Worm (Caenorhabditis elegans): ENCODE results near the gene T11F9.22.

Gene T11F9.22

DNA sequence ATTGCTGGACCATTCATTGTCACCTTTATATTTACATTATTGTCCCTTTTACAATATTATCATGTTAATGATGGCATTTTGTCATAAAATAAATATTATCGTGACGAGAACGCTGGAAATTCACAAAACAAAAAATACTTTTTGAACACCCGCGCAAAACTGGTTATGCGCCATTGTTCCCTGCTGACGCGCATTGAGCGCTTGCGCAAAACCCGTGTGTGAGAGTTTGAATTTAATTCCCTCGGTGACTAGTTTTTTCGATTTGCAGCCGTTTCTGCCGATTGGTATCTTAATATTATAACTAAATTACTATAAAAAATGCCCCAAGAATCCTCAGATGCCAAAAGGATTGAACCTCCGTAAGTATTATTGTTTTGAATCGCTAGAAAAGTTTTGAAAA, 41.9 kb downstream of the T11F9.22 start, which contains the start of gene pafo-1:
Gene pafo-1, plus strand, starts transcription at position 256 of the 400 bp plus-strand sequence.
- TF ChIP-seq nhr-11 (tag; optimal IDR thresholded peaks at IDR 0.05), result no peak
- peak; percentile 86 for TF ChIP-seq jun-1 (tag; optimal IDR thresholded peaks at IDR 0.05)
- peak; percentile 87 for TF ChIP-seq lin-15B (tag; optimal IDR thresholded peaks at IDR 0.05)
- TF ChIP-seq egl-5 (tag; optimal IDR thresholded peaks at IDR 0.05), result no peak
- peak; percentile 30 for TF ChIP-seq fkh-10 (GFP tag; optimal IDR thresholded peaks at IDR 0.05)
- no peak for TF ChIP-seq fkh-2 (tag; optimal IDR thresholded peaks at IDR 0.05)
- TF ChIP-seq ztf-4 (tag; optimal IDR thresholded peaks at IDR 0.05), result no peak
- TF ChIP-seq nhr-76 (tag; optimal IDR thresholded peaks at IDR 0.05), result no peak
- TF ChIP-seq skn-1 (tag; optimal IDR thresholded peaks at IDR 0.05), result peak; percentile 74
- TF ChIP-seq ceh-28 (tag; optimal IDR thresholded peaks at IDR 0.05), result peak; percentile 61
- TF ChIP-seq tbx-2 (tag; optimal IDR thresholded peaks at IDR 0.05), result peak; percentile 79
- no peak for TF ChIP-seq ZK546.5 (tag; optimal IDR thresholded peaks at IDR 0.05)
- TF ChIP-seq ztf-11 (tag; optimal IDR thresholded peaks at IDR 0.05), result no peak
- TF ChIP-seq pha-4 (tag; optimal IDR thresholded peaks at IDR 0.05), result peak; percentile 90
- no peak for TF ChIP-seq elt-3 (tag; optimal IDR thresholded peaks at IDR 0.05)
- peak; percentile 70 for TF ChIP-seq snpc-4 (tag; optimal IDR thresholded peaks at IDR 0.05)
- no peak for TF ChIP-seq unc-62 (GFP tag; optimal IDR thresholded peaks at IDR 0.05)
- TF ChIP-seq nhr-28 (tag; optimal IDR thresholded peaks at IDR 0.05), result no peak
- peak; percentile 85 for TF ChIP-seq nfya-1 (tag; optimal IDR thresholded peaks at IDR 0.05; ENCODE audit: insufficient read depth)
- peak; percentile 89 for TF ChIP-seq nhr-43 (tag; optimal IDR thresholded peaks at IDR 0.05; ENCODE audit: poor library complexity, severe bottlenecking)
- TF ChIP-seq sea-2 (GFP tag; optimal IDR thresholded peaks at IDR 0.05), result no peak
- peak; percentile 77 for TF ChIP-seq R02D3.7 (tag; optimal IDR thresholded peaks at IDR 0.05)
- TF ChIP-seq nhr-23 (tag; optimal IDR thresholded peaks at IDR 0.05), result peak; percentile 80
- peak; percentile 19 for TF ChIP-seq zag-1 (tag; optimal IDR thresholded peaks at IDR 0.05)
- peak; percentile 67 for TF ChIP-seq ceh-82 (tag; optimal IDR thresholded peaks at IDR 0.05)
- TF ChIP-seq egl-27 (tag; optimal IDR thresholded peaks at IDR 0.05), result peak; percentile 26
- TF ChIP-seq unc-39 (tag; optimal IDR thresholded peaks at IDR 0.05), result no peak
- TF ChIP-seq ceh-9 (tag; optimal IDR thresholded peaks at IDR 0.05), result no peak
- TF ChIP-seq lin-39 (tag; optimal IDR thresholded peaks at IDR 0.05), result peak; percentile 74
- no peak for TF ChIP-seq eor-1 (tag; optimal IDR thresholded peaks at IDR 0.05)
- no peak for TF ChIP-seq mdl-1 (tag; optimal IDR thresholded peaks at IDR 0.05)
- TF ChIP-seq ceh-16 (tag; optimal IDR thresholded peaks at IDR 0.05), result peak; percentile 26
- TF ChIP-seq ama-1 (optimal IDR thresholded peaks at IDR 0.05), result no peak
- TF ChIP-seq pqm-1 (tag; optimal IDR thresholded peaks at IDR 0.05), result peak; percentile 23
- no peak for TF ChIP-seq elt-1 (tag; optimal IDR thresholded peaks at IDR 0.05)
- TF ChIP-seq nhr-237 (tag; optimal IDR thresholded peaks at IDR 0.05), result no peak
- peak; percentile 66 for TF ChIP-seq nhr-25 (tag; optimal IDR thresholded peaks at IDR 0.05)
- peak; percentile 52 for TF ChIP-seq elt-2 (tag; optimal IDR thresholded peaks at IDR 0.05)
- TF ChIP-seq nhr-67 (tag; optimal IDR thresholded peaks at IDR 0.05), result no peak
- TF ChIP-seq daf-12 (tag; optimal IDR thresholded peaks at IDR 0.05), result no peak
- peak; percentile 79 for TF ChIP-seq lsy-12 (tag; optimal IDR thresholded peaks at IDR 0.05)
- no peak for TF ChIP-seq nhr-12 (tag; optimal IDR thresholded peaks at IDR 0.05)
- TF ChIP-seq nhr-77 (tag; optimal IDR thresholded peaks at IDR 0.05), result no peak
- peak; percentile 73 for TF ChIP-seq aly-2 (tag; optimal IDR thresholded peaks at IDR 0.05)
- no peak for TF ChIP-seq mml-1 (tag; optimal IDR thresholded peaks at IDR 0.05)

ce11 chrV:11525338-11525737, 45.8 kb downstream of the T11F9.22 start:
- TF ChIP-seq ztf-4 (tag; optimal IDR thresholded peaks at IDR 0.05) (no peak), tbx-2 (tag; optimal IDR thresholded peaks at IDR 0.05) (no peak), ZK546.5 (tag; optimal IDR thresholded peaks at IDR 0.05) (no peak), nfya-1 (tag; optimal IDR thresholded peaks at IDR 0.05; ENCODE audit: insufficient read depth) (peak; percentile 61), fos-1 (tag; optimal IDR thresholded peaks at IDR 0.05) (no peak), aly-2 (tag; optimal IDR thresholded peaks at IDR 0.05) (no peak), lin-39 (tag; optimal IDR thresholded peaks at IDR 0.05) (no peak), mdl-1 (tag; optimal IDR thresholded peaks at IDR 0.05) (no peak), jun-1 (tag; optimal IDR thresholded peaks at IDR 0.05) (no peak), nhr-11 (tag; optimal IDR thresholded peaks at IDR 0.05) (no peak), nhr-25 (tag; optimal IDR thresholded peaks at IDR 0.05) (peak; percentile 73), pqm-1 (tag; optimal IDR thresholded peaks at IDR 0.05) (no peak), nhr-67 (tag; optimal IDR thresholded peaks at IDR 0.05) (no peak), ceh-82 (tag; optimal IDR thresholded peaks at IDR 0.05) (no peak)
